Worm (Caenorhabditis elegans) whole organism, early embryonic: Measurements from ENCODE around the gene clc-27.

Experiments
- F13C5.2 ChIP-seq: sonication (generic microtip); optimal IDR thresholded peaks from 2 replicates; lab custom pipeline; 2017; ENCODE audit warnings: mild to moderate bottlenecking, missing genetic modification characterization, inconsistent platforms, missing compliant biosample characterization
- ama-1 ChIP-seq: fragments of 150-350 bp; optimal IDR thresholded peaks from 2 replicates; lab custom pipeline; 2014
- ceh-13 ChIP-seq: fragments of 200-800 bp; sonication (Bioruptor generic); optimal IDR thresholded peaks from 2 replicates; lab custom pipeline; 2018; ENCODE audit warnings: mild to moderate bottlenecking, missing genetic modification characterization, missing compliant biosample characterization
- ceh-36 ChIP-seq: sonication (generic microtip); optimal IDR thresholded peaks from 2 replicates; lab custom pipeline; 2016; ENCODE audit warnings: missing genetic modification characterization, inconsistent platforms, missing compliant biosample characterization
- ets-7 ChIP-seq: sonication (generic microtip); optimal IDR thresholded peaks from 2 replicates; lab custom pipeline; 2016; ENCODE audit warnings: missing genotype, missing genetic modification characterization, missing compliant biosample characterization
- flt-1 ChIP-seq: fragments of 200-800 bp; sonication (Bioruptor generic); IDR thresholded peaks from 2 replicates; pipeline ENCODE4 v1.3.6; 2022; ENCODE audit warnings: missing genetic modification characterization, missing compliant biosample characterization
- hmbx-1 ChIP-seq: sonication (generic microtip); optimal IDR thresholded peaks from 2 replicates; lab custom pipeline; 2016; ENCODE audit warnings: mild to moderate bottlenecking, missing genetic modification characterization, missing compliant biosample characterization
- hnd-1 ChIP-seq: sonication (generic microtip); optimal IDR thresholded peaks from 2 replicates; lab custom pipeline; 2016; ENCODE audit warnings: missing genetic modification characterization, missing compliant biosample characterization
- tbx-11 ChIP-seq: fragments of 200-800 bp; sonication (Bioruptor generic); IDR thresholded peaks from 2 replicates; pipeline ENCODE4 v1.3.6; 2022; ENCODE audit warnings: missing genetic modification characterization, missing compliant biosample characterization
- tbx-37 ChIP-seq: fragments of 200-800 bp; sonication (Bioruptor generic); conservative IDR thresholded peaks from 2 replicates; pipeline ENCODE4 v1.3.6; 2022; ENCODE audit warnings: missing genetic modification reagents, missing genetic modification characterization, missing compliant biosample characterization
- tra-4 ChIP-seq: sonication (generic microtip); optimal IDR thresholded peaks from 2 replicates; lab custom pipeline; 2017; ENCODE audit warnings: missing genetic modification characterization, missing compliant biosample characterization

ce11 chrIII:1053067-1053466 lies 44.9 kb downstream of the clc-27 start, which contains the start of gene fbxo-11.2:
- TF ChIP-seq tbx-11 (GFP tag; lab: Robert Waterston, UW) (no peak), hmbx-1 (tag; lab: Kevin White, UChicago) (no peak), ceh-13 (GFP tag; lab: Kevin White, UChicago) (no peak), ama-1 (no peak), F13C5.2 (tag; lab: Kevin White, UChicago) (no peak), ceh-36 (tag; lab: Kevin White, UChicago) (no peak), tbx-37 (GFP tag; lab: Robert Waterston, UW) (no peak), tra-4 (tag; lab: Kevin White, UChicago) (no peak), flt-1 (GFP tag; lab: Robert Waterston, UW) (no peak), ets-7 (no peak), hnd-1 (tag; lab: Kevin White, UChicago) (no peak)
